Fruit fly (Drosophila melanogaster): ENCODE measurements around the gene WRNexo.
A peak's percentile ranks its signal among the peaks of the same experiment; 100 is the strongest.

The WRNexo gene

dm6 chr3R:18380251-18380812, 14.4 kb upstream of the WRNexo start:
- TF ChIP-seq salr (GFP tag; optimal IDR thresholded peaks at IDR 0.05) (no peak), Eip78C (GFP tag) (peak; percentile 28), Hr39 (GFP tag; optimal IDR thresholded peaks at IDR 0.05) (no peak), fd85E (GFP tag; optimal IDR thresholded peaks at IDR 0.05) (no peak), dsx (GFP tag; optimal IDR thresholded peaks at IDR 0.05; ENCODE audit: poor library complexity, severe bottlenecking) (no peak), esn (GFP tag; optimal IDR thresholded peaks at IDR 0.05) (no peak), CG3032 (tag; optimal IDR thresholded peaks at IDR 0.05) (no peak), CG8319 (GFP tag; optimal IDR thresholded peaks at IDR 0.05) (no peak), fd59A (GFP tag; optimal IDR thresholded peaks at IDR 0.05) (no peak), lz (GFP tag; optimal IDR thresholded peaks at IDR 0.05) (no peak), Blimp-1 (GFP tag; optimal IDR thresholded peaks at IDR 0.05) (peak; percentile 73), CG3919 (GFP tag; optimal IDR thresholded peaks at IDR 0.05) (no peak), eg (GFP tag; IDR thresholded peaks at IDR 0.05) (no peak), CG31627 (GFP tag; optimal IDR thresholded peaks at IDR 0.05) (no peak), CG8119 (GFP tag; IDR thresholded peaks at IDR 0.05) (no peak)

dm6 chr3R:18372688-18373304, 6.8 kb upstream of the WRNexo start, which contains the start of gene gl:
TSS of gene gl (minus strand) at chr3R:18372738.
- TF ChIP-seq salr (GFP tag; optimal IDR thresholded peaks at IDR 0.05) (no peak), cyc (GFP tag; optimal IDR thresholded peaks at IDR 0.05) (no peak), pdm3 (GFP tag; optimal IDR thresholded peaks at IDR 0.05) (no peak), net (GFP tag; optimal IDR thresholded peaks at IDR 0.05) (no peak), CG1621 (tag; optimal IDR thresholded peaks at IDR 0.05) (no peak), CG7368 (GFP tag; optimal IDR thresholded peaks at IDR 0.05) (no peak), OdsH (GFP tag; optimal IDR thresholded peaks at IDR 0.05) (no peak), Hr4 (GFP tag; optimal IDR thresholded peaks at IDR 0.05) (no peak), Hr39 (GFP tag; optimal IDR thresholded peaks at IDR 0.05) (no peak), Smox (GFP tag; optimal IDR thresholded peaks at IDR 0.05) (no peak), Eip75B (GFP tag; optimal IDR thresholded peaks at IDR 0.05) (no peak), CG11902 (GFP tag; optimal IDR thresholded peaks at IDR 0.05) (no peak)

- TF ChIP-seq Lpt (GFP tag; optimal IDR thresholded peaks at IDR 0.05) (no peak), CG8119 (GFP tag; IDR thresholded peaks at IDR 0.05) (0 out of 3 replicates have a peak, but pooled peaks have one; percentile 20), CG6276 (GFP tag; optimal IDR thresholded peaks at IDR 0.05) (no peak), CG6163 (GFP tag; IDR thresholded peaks at IDR 0.05) (peak; percentile 70), Eip78C (GFP tag) (peak; percentile 80), CG34406 (GFP tag; optimal IDR thresholded peaks at IDR 0.05) (peak; percentile 5), Sox102F (GFP tag; optimal IDR thresholded peaks at IDR 0.05) (no peak), Ets21C (GFP tag; optimal IDR thresholded peaks at IDR 0.05) (no peak), CG11762 (GFP tag; optimal IDR thresholded peaks at IDR 0.05; ENCODE audit: insufficient read depth) (no peak), salr (GFP tag; optimal IDR thresholded peaks at IDR 0.05) (peak in 1 of 2 experiments; percentile 19), OdsH (GFP tag; optimal IDR thresholded peaks at IDR 0.05) (peak; percentile 44), CG32006 (GFP tag; optimal IDR thresholded peaks at IDR 0.05) (no peak), CG1621 (tag; optimal IDR thresholded peaks at IDR 0.05) (no peak), CG8632 (GFP tag; optimal IDR thresholded peaks at IDR 0.05) (peak; percentile 22), CG4318 (GFP tag; optimal IDR thresholded peaks at IDR 0.05) (no peak), CG6808 (GFP tag; optimal IDR thresholded peaks at IDR 0.05) (no peak), CG6792 (GFP tag; optimal IDR thresholded peaks at IDR 0.05) (no peak), Ets96B (tag; optimal IDR thresholded peaks at IDR 0.05) (peak; percentile 12), svp (GFP tag) (no peak), pdm3 (GFP tag; optimal IDR thresholded peaks at IDR 0.05) (peak; percentile 31), topi (GFP tag; optimal IDR thresholded peaks at IDR 0.05) (no peak), Hr38 (GFP tag; optimal IDR thresholded peaks at IDR 0.05) (no peak), Smox (GFP tag; optimal IDR thresholded peaks at IDR 0.05) (no peak), CG10669 (GFP tag; optimal IDR thresholded peaks at IDR 0.05) (no peak), Blimp-1 (GFP tag; optimal IDR thresholded peaks at IDR 0.05) (no peak), acj6 (GFP tag; optimal IDR thresholded peaks at IDR 0.05) (peak; percentile 21), fd85E (GFP tag; optimal IDR thresholded peaks at IDR 0.05) (no peak), CG9139 (GFP tag; optimal IDR thresholded peaks at IDR 0.05) (no peak), fd59A (GFP tag; optimal IDR thresholded peaks at IDR 0.05) (no peak), CG15336 (GFP tag; IDR thresholded peaks at IDR 0.05) (0 out of 2 replicates have a peak, but pooled peaks have one; percentile 26), CG7368 (GFP tag; optimal IDR thresholded peaks at IDR 0.05) (peak; percentile 31), spab (GFP tag; optimal IDR thresholded peaks at IDR 0.05) (no peak)
These were observed 5.4 kb upstream of the WRNexo start for dm6 chr3R:18371346-18371745.

Measured in whole organism, prepupa.